Fruit fly (Drosophila melanogaster) whole organism, prepupa: ENCODE results near the gene elB.

ENCODE experiments used
- CG16779 ChIP-seq: fragments of 200-800 bp; sonication (Bioruptor generic); optimal IDR thresholded peaks from 3 replicates; lab custom pipeline; 2017; ENCODE audit warnings: missing biosample characterization, mild to moderate bottlenecking, missing genetic modification characterization
- CG3032 ChIP-seq: fragments of 200-800 bp; optimal IDR thresholded peaks from 2 replicates; lab custom pipeline; 2019; ENCODE audit warnings: missing biosample characterization, mild to moderate bottlenecking, missing genetic modification characterization, moderate library complexity
- CG6854 ChIP-seq: fragments of 200-800 bp; sonication (Bioruptor generic); optimal IDR thresholded peaks from 2 replicates; lab custom pipeline; 2017; ENCODE audit warnings: missing biosample characterization, mild to moderate bottlenecking, missing genetic modification characterization
- Lpt ChIP-seq: fragments of 200-800 bp; sonication (Bioruptor generic); optimal IDR thresholded peaks from 3 replicates; lab custom pipeline; 2016; ENCODE audit warnings: missing biosample characterization, missing genetic modification characterization
- OdsH ChIP-seq: fragments of 200-800 bp; sonication (Bioruptor generic); optimal IDR thresholded peaks from 3 replicates; lab custom pipeline; 2016; ENCODE audit warnings: missing biosample characterization, missing genetic modification characterization
- Smox ChIP-seq: fragments of 200-800 bp; sonication (Bioruptor generic); optimal IDR thresholded peaks from 3 replicates; lab custom pipeline; 2016; ENCODE audit warnings: missing biosample characterization, missing genetic modification characterization
- acj6 ChIP-seq: fragments of 200-800 bp; sonication (Bioruptor generic); optimal IDR thresholded peaks from 3 replicates; lab custom pipeline; 2016; ENCODE audit warnings: missing biosample characterization, missing genetic modification characterization
- fd85E ChIP-seq: fragments of 200-800 bp; sonication (Bioruptor generic); optimal IDR thresholded peaks from 3 replicates; lab custom pipeline; 2016; ENCODE audit warnings: missing biosample characterization, missing genetic modification characterization
- salr ChIP-seq, 2 experiments: fragments of 200-800 bp; sonication (Bioruptor generic); optimal IDR thresholded peaks; 3 replicates each; lab custom pipeline; 2016 to 2018; ENCODE audit warnings: missing biosample characterization in 2 of 2, missing genetic modification characterization in 2 of 2, mild to moderate bottlenecking in 1 of 2

- TF ChIP-seq salr (GFP tag; optimal IDR thresholded peaks at IDR 0.05; lab: Kevin White, UChicago) (no peak), Lpt (no peak), Smox (GFP tag; lab: Kevin White, UChicago) (no peak), acj6 (GFP tag; lab: Kevin White, UChicago) (no peak), CG3032 (tag; lab: Kevin White, UChicago) (no peak), OdsH (GFP tag; lab: Kevin White, UChicago) (no peak), fd85E (GFP tag; lab: Kevin White, UChicago) (no peak), CG16779 (tag; lab: Kevin White, UChicago) (no peak), CG6854 (GFP tag; lab: Kevin White, UChicago) (no peak)
These were observed 32.0 kb upstream of the elB start for dm6 chr2L:14441309-14441708.
